Worm (Caenorhabditis elegans) whole organism, L4 larva: ENCODE results near the gene srbc-20.
A peak's percentile ranks its signal among the peaks of the same experiment; 100 is the strongest.

Experiments
- F44E2.7 ChIP-seq: fragments of 200-800 bp; sonication (Bioruptor generic); IDR thresholded peaks from 2 replicates; pipeline ENCODE4 v2.1.2; 2022; ENCODE audit warnings: missing genetic modification characterization, missing compliant biosample characterization
- ZK337.2 ChIP-seq: fragments of 200-800 bp; sonication (Bioruptor generic); IDR thresholded peaks from 2 replicates; pipeline ENCODE4 v1.3.6; 2022; ENCODE audit warnings: missing genetic modification reagents, missing genetic modification characterization, missing compliant biosample characterization
- ZK546.5 ChIP-seq, 2 experiments: sonication (generic microtip); optimal IDR thresholded peaks; 2 replicates each; lab custom pipeline; 2017; ENCODE audit warnings: missing biosample characterization in 2 of 2, missing genetic modification characterization in 2 of 2
- aha-1 ChIP-seq: fragments of 150-350 bp; peaks from one replicate; lab custom pipeline; 2014; ENCODE audit warnings: missing biosample characterization, missing genetic modification characterization
- daf-16 ChIP-seq, 3 experiments: sonication (generic microtip); optimal IDR thresholded peaks; 2 replicates each; lab custom pipeline; 2016 to 2017; ENCODE audit warnings: missing genetic modification characterization in 3 of 3, missing genetic modification reagents in 3 of 3, mild to moderate bottlenecking in 2 of 3, missing compliant biosample characterization in 2 of 3, missing biosample characterization in 1 of 3, moderate library complexity in 1 of 3
- dmd-9 ChIP-seq: fragments of 200-800 bp; sonication (Bioruptor generic); IDR thresholded peaks from 2 replicates; pipeline ENCODE4 v1.3.6; 2022; ENCODE audit warnings: missing genetic modification reagents, missing genetic modification characterization, missing compliant biosample characterization
- dpl-1 ChIP-seq: fragments of 150-350 bp; optimal IDR thresholded peaks from 2 replicates; lab custom pipeline; 2014; ENCODE audit warnings: missing biosample characterization, missing genetic modification reagents, missing genetic modification characterization
- egl-43 ChIP-seq: fragments of 200-800 bp; sonication (Bioruptor generic); IDR thresholded peaks from 2 replicates; pipeline ENCODE4 v1.3.6; 2022; ENCODE audit warnings: missing genetic modification reagents, missing genetic modification characterization, missing compliant biosample characterization
- hif-1 ChIP-seq, 2 experiments: sonication (generic microtip); optimal IDR thresholded peaks; 2 replicates each; lab custom pipeline; 2016 to 2017; ENCODE audit warnings: missing compliant biosample characterization in 2 of 2, missing genetic modification characterization in 2 of 2, missing genetic modification reagents in 2 of 2, missing genotype in 2 of 2, mild to moderate bottlenecking in 1 of 2
- hlh-30 ChIP-seq: sonication (generic microtip); optimal IDR thresholded peaks from 2 replicates; lab custom pipeline; 2017; ENCODE audit warnings: antibody characterized with exemption, mild to moderate bottlenecking, missing genetic modification characterization, missing compliant biosample characterization; ENCODE audit not compliant: insufficient read depth
- lim-7 ChIP-seq: fragments of 200-800 bp; sonication (Bioruptor generic); IDR thresholded peaks from 2 replicates; pipeline ENCODE4 v1.3.6; 2022; ENCODE audit warnings: missing genetic modification characterization, missing compliant biosample characterization
- lin-13 ChIP-seq: fragments of 150-350 bp; optimal IDR thresholded peaks from 2 replicates; lab custom pipeline; 2014; ENCODE audit warnings: missing biosample characterization, missing genetic modification reagents, missing genetic modification characterization
- lin-38 ChIP-seq: fragments of 200-800 bp; sonication (Bioruptor generic); IDR thresholded peaks from 2 replicates; pipeline ENCODE4 v1.3.6; 2022; ENCODE audit warnings: missing genetic modification reagents, missing genetic modification characterization, missing compliant biosample characterization
- mep-1 ChIP-seq: fragments of 150-350 bp; sonication (generic microtip); optimal IDR thresholded peaks from 3 replicates; lab custom pipeline; 2014; ENCODE audit warnings: missing biosample characterization, missing genetic modification characterization
- mxl-3 ChIP-seq: fragments of 200-800 bp; sonication (Bioruptor generic); optimal IDR thresholded peaks from 2 replicates; lab custom pipeline; 2018; ENCODE audit warnings: mild to moderate bottlenecking, missing genetic modification characterization, missing compliant biosample characterization
- nhr-10 ChIP-seq: fragments of 150-350 bp; optimal IDR thresholded peaks from 2 replicates; lab custom pipeline; 2014; ENCODE audit warnings: missing biosample characterization, missing genetic modification characterization
- nhr-111 ChIP-seq: fragments of 200-800 bp; sonication (Bioruptor generic); optimal IDR thresholded peaks from 2 replicates; lab custom pipeline; 2018; ENCODE audit warnings: mild to moderate bottlenecking, missing genetic modification characterization, missing compliant biosample characterization
- nhr-28 ChIP-seq: fragments of 150-350 bp; optimal IDR thresholded peaks from 2 replicates; lab custom pipeline; 2014; ENCODE audit warnings: missing biosample characterization, missing genetic modification characterization
- nhr-41 ChIP-seq: fragments of 200-800 bp; sonication (Bioruptor generic); IDR thresholded peaks from 2 replicates; pipeline ENCODE4 v1.3.6; 2022; ENCODE audit warnings: missing genetic modification reagents, missing genetic modification characterization, missing compliant biosample characterization
- nhr-42 ChIP-seq: fragments of 200-800 bp; sonication (Bioruptor generic); IDR thresholded peaks from 2 replicates; pipeline ENCODE4 v1.3.6; 2022; ENCODE audit warnings: missing genetic modification characterization, missing compliant biosample characterization
- nhr-6 ChIP-seq: fragments of 150-350 bp; optimal IDR thresholded peaks from 2 replicates; lab custom pipeline; 2014; ENCODE audit warnings: missing biosample characterization, missing genetic modification characterization
- nhr-77 ChIP-seq: fragments of 150-350 bp; optimal IDR thresholded peaks from 2 replicates; lab custom pipeline; 2014; ENCODE audit warnings: missing biosample characterization, missing genetic modification characterization
- pha-4 ChIP-seq, 2 experiments: fragments of 150-350 bp in 1 of 2; fragments of 200-800 bp in 1 of 2; sonication (Bioruptor generic) in 1 of 2; IDR thresholded peaks in 1 of 2; optimal IDR thresholded peaks in 1 of 2; 2 replicates each; pipeline versions ENCODE4 v1.3.6 to Lab custom; 2014 to 2022; ENCODE audit warnings: missing genetic modification characterization in 2 of 2, missing genetic modification reagents in 2 of 2, missing biosample characterization in 1 of 2, missing compliant biosample characterization in 1 of 2
- php-3 ChIP-seq: fragments of 200-800 bp; sonication (Bioruptor generic); IDR thresholded peaks from 2 replicates; pipeline ENCODE4 v1.3.6; 2022; ENCODE audit warnings: missing genetic modification reagents, missing genetic modification characterization, missing compliant biosample characterization
- pqm-1 ChIP-seq: sonication (generic microtip); optimal IDR thresholded peaks from 2 replicates; lab custom pipeline; 2017; ENCODE audit warnings: missing biosample characterization, missing genetic modification characterization
- saeg-2 ChIP-seq: fragments of 200-800 bp; sonication (Bioruptor generic); IDR thresholded peaks from 2 replicates; pipeline ENCODE4 v1.3.6; 2022; ENCODE audit warnings: missing genetic modification reagents, missing genetic modification characterization, missing compliant biosample characterization
- set-16 ChIP-seq: fragments of 200-800 bp; sonication (Bioruptor generic); IDR thresholded peaks from 2 replicates; pipeline ENCODE4 v1.3.6; 2022; ENCODE audit warnings: missing genetic modification reagents, missing genetic modification characterization, missing compliant biosample characterization
- snpc-4 ChIP-seq: fragments of 150-350 bp; optimal IDR thresholded peaks from 2 replicates; lab custom pipeline; 2014; ENCODE audit warnings: missing biosample characterization, missing genetic modification characterization
- spr-1 ChIP-seq: sonication (generic microtip); optimal IDR thresholded peaks from 2 replicates; lab custom pipeline; 2016; ENCODE audit warnings: mild to moderate bottlenecking, missing genetic modification characterization, missing compliant biosample characterization
- tag-97 ChIP-seq: fragments of 200-800 bp; sonication (Bioruptor generic); IDR thresholded peaks from 2 replicates; pipeline ENCODE4 v1.3.6; 2022; ENCODE audit warnings: missing genetic modification characterization, missing compliant biosample characterization
- unc-39 ChIP-seq: sonication (generic microtip); optimal IDR thresholded peaks from 2 replicates; lab custom pipeline; 2017; ENCODE audit warnings: missing biosample characterization, missing genetic modification characterization
- unc-62 ChIP-seq, 3 experiments: fragments of 150-350 bp in 1 of 3; sonication (generic microtip); optimal IDR thresholded peaks in 2 of 3; peaks in 1 of 3; 1 replicate in 1 of 3; 2 replicates in 2 of 3; lab custom pipeline; 2014 to 2017; ENCODE audit warnings: missing biosample characterization in 3 of 3, missing genetic modification characterization in 3 of 3, missing genetic modification reagents in 3 of 3, missing genotype in 1 of 3
- vab-7 ChIP-seq: fragments of 200-800 bp; sonication (Bioruptor generic); IDR thresholded peaks from 2 replicates; pipeline ENCODE4 v1.3.6; 2022; ENCODE audit warnings: missing genetic modification reagents, missing genetic modification characterization, missing compliant biosample characterization
- zfp-2 ChIP-seq: sonication (generic microtip); optimal IDR thresholded peaks from 2 replicates; lab custom pipeline; 2016; ENCODE audit warnings: mild to moderate bottlenecking, missing genetic modification characterization, missing compliant biosample characterization
- zip-2 ChIP-seq: fragments of 150-350 bp; optimal IDR thresholded peaks from 2 replicates; lab custom pipeline; 2014; ENCODE audit warnings: missing biosample characterization, missing genetic modification characterization

The srbc-20 gene

DNA sequence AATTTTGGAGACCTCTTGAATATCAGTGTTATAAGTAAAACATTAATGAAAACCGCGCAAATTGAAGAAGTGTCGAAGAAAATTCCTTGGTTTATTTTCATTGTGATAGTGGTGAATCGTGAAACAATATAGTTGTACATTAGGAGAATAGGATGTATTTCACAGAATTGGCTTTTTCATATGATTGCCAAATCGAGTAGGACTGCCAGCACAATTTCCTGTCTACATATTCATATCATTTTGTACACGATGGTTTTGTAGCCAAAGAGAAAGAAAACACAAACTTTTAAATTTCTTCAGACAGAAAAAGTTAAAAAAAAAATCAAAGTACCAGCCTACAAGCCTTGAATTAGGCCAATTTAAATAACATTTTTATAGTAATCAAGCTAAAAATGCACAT lies 16.8 kb downstream of the srbc-20 start, which contains the start of gene str-255:
TSS of gene str-255 (minus strand) at position 101 of the 400 bp plus-strand sequence.
- TF ChIP-seq mxl-3 (no peak), nhr-41 (GFP tag; lab: Robert Waterston, UW) (no peak), lin-13 (GFP tag; lab: Kevin White, UChicago) (no peak), tag-97 (GFP tag; lab: Robert Waterston, UW) (no peak)

- no peak for TF ChIP-seq php-3 (GFP tag; lab: Robert Waterston, UW)
- TF ChIP-seq zip-2 = no peak
- TF ChIP-seq dmd-9 (GFP tag; lab: Robert Waterston, UW) = no peak
- TF ChIP-seq ZK546.5 (tag; optimal IDR thresholded peaks at IDR 0.05; lab: Kevin White, UChicago) = no peak
- TF ChIP-seq nhr-42 (GFP tag; lab: Robert Waterston, UW) = no peak
- no peak for TF ChIP-seq dpl-1 (GFP tag; lab: Kevin White, UChicago)
- no peak for TF ChIP-seq unc-39 (tag; lab: Kevin White, UChicago)
- TF ChIP-seq mep-1 (tag; lab: Kevin White, UChicago) = no peak
- TF ChIP-seq ZK337.2 (GFP tag; lab: Robert Waterston, UW) = no peak
- TF ChIP-seq pqm-1 (tag; lab: Kevin White, UChicago) = no peak
- TF ChIP-seq unc-62 (GFP tag; optimal IDR thresholded peaks at IDR 0.05 in 1 of 2; lab: Kevin White, UChicago) = no peak
- no peak for TF ChIP-seq unc-62 (tag; optimal IDR thresholded peaks at IDR 0.05; lab: Kevin White, UChicago)
- no peak for TF ChIP-seq aha-1
- no peak for TF ChIP-seq hif-1 (tag; optimal IDR thresholded peaks at IDR 0.05; lab: Kevin White, UChicago)
- no peak for TF ChIP-seq spr-1 (tag; lab: Kevin White, UChicago)
These were observed 19.8 kb downstream of the srbc-20 start, which contains the start of gene srbc-19 for ce11 chrV:2166679-2167078. srbc-19 (minus strand) TSS chrV:2166779.

DNA sequence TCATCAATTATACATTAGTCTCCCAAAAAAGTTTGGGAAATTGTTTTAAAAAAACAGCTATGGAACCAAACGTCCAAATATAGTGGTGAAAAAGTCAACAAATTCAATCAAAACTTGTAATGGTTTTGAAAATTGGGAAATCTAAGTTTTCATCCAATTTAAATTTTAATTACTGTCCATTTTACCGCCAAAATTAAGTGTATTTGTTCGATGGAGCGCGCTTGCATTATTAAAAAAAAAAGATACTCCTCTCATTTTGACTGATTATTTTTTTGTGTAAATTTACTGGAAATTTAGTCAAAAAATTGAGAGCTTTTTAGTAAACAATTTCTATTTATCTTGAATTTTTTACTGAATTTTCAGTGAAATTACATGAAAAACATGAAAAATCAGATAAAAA lies 27.6 kb downstream of the srbc-20 start:
- no peak for TF ChIP-seq hlh-30 (tag; lab: Kevin White, UChicago)
- TF ChIP-seq lin-13 (GFP tag; lab: Kevin White, UChicago) = no peak
- no peak for TF ChIP-seq php-3 (GFP tag; lab: Robert Waterston, UW)
- no peak for TF ChIP-seq zfp-2
- TF ChIP-seq unc-39 (tag; lab: Kevin White, UChicago) = no peak
- no peak for TF ChIP-seq lim-7
- TF ChIP-seq pqm-1 (tag; lab: Kevin White, UChicago) = no peak
- no peak for TF ChIP-seq saeg-2 (GFP tag; lab: Robert Waterston, UW)
- TF ChIP-seq snpc-4 (tag; lab: Kevin White, UChicago) = no peak
- TF ChIP-seq vab-7 (GFP tag; lab: Robert Waterston, UW) = no peak
- TF ChIP-seq, all 104 proteins: peak for 0

- TF ChIP-seq nhr-10 (tag; lab: Kevin White, UChicago) = no peak
These were observed 28.3 kb downstream of the srbc-20 start, which contains the start of gene C45H4.18 for ce11 chrV:2175242-2175641. C45H4.18 (plus strand) TSS chrV:2175542.

- TF ChIP-seq egl-43 (GFP tag; lab: Robert Waterston, UW) = no peak
- peak in 1 of 2 experiments; percentile 94 for TF ChIP-seq unc-62 (GFP tag; optimal IDR thresholded peaks at IDR 0.05 in 1 of 2; lab: Kevin White, UChicago)
- TF ChIP-seq unc-62 (tag; optimal IDR thresholded peaks at IDR 0.05; lab: Kevin White, UChicago) = no peak
These were observed 30.4 kb downstream of the srbc-20 start, which contains the start of gene srbc-17 for ce11 chrV:2177307-2177764. srbc-17 (plus strand) TSS chrV:2177714.

DNA sequence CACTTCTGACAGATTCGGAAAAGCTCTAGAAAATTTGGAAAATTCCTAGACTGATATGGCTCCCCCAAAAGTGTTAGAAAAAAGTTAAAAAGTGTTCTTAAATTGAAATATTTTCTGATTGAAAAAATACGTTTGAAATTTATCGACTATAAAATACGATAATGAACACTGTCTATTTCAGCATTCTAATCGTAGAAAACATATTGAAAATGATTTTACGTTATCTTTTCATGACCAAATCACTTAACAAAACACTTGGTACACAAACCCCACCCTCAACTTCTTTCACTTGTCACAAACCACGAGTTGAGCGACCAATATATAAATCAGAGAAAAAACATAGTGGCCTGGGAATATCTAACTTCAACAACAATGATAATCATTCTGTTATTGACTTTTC lies 32.3 kb downstream of the srbc-20 start, which contains the start of gene cyp-33C1:
TSS of gene cyp-33C1 (plus strand) at position 301 of the 400 bp plus-strand sequence.
- no peak for TF ChIP-seq F44E2.7 (GFP tag; lab: Robert Waterston, UW)
- TF ChIP-seq nhr-28 (tag; lab: Kevin White, UChicago) = peak; percentile 54

DNA sequence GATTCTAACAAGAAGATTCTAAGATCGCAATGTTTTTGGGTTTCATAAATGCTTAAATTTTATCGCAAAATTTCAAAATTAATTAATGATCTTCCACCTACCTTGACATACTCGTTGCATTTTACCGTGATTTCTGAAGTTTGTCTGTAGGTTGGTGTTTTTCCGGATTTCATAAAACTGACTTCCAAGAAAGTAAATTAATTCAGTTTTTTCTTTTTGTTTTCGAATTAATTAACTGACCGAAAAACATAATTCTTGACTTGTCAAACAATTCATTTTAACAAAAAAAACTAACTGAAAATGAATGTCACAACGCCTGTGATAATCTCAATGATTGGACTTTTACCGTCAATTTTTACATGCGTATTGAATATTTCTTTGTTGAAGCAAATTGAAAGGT lies 34.8 kb downstream of the srbc-20 start, which contains the start of gene srbc-16:
TSS of gene srbc-16 (plus strand) at position 301 of the 400 bp plus-strand sequence.
- TF ChIP-seq nhr-111 (GFP tag; lab: Kevin White, UChicago) (no peak), pha-4 (GFP tag; IDR thresholded peaks at IDR 0.05; lab: Robert Waterston, UW) (no peak), pha-4 (tag; optimal IDR thresholded peaks at IDR 0.05; lab: Kevin White, UChicago) (no peak), nhr-77 (no peak), nhr-6 (tag; lab: Kevin White, UChicago) (no peak), lin-38 (GFP tag; lab: Robert Waterston, UW) (no peak), daf-16 (GFP tag; optimal IDR thresholded peaks at IDR 0.05; lab: Kevin White, UChicago) (no peak), daf-16 (tag; optimal IDR thresholded peaks at IDR 0.05; lab: Kevin White, UChicago) (no peak), set-16 (GFP tag; lab: Robert Waterston, UW) (no peak)
